Worm (Caenorhabditis elegans) whole organism, mixed stage, embryonic: ENCODE results near the gene T27E4.1.

Experiments used
- nhr-237 ChIP-seq: fragments of 150-350 bp; optimal IDR thresholded peaks from 2 replicates; lab custom pipeline; 2014; ENCODE audit warnings: missing biosample characterization, missing genetic modification characterization
- snpc-4 ChIP-seq: fragments of 150-350 bp; optimal IDR thresholded peaks from 2 replicates; lab custom pipeline; 2014; ENCODE audit warnings: missing biosample characterization, missing genetic modification characterization

DNA sequence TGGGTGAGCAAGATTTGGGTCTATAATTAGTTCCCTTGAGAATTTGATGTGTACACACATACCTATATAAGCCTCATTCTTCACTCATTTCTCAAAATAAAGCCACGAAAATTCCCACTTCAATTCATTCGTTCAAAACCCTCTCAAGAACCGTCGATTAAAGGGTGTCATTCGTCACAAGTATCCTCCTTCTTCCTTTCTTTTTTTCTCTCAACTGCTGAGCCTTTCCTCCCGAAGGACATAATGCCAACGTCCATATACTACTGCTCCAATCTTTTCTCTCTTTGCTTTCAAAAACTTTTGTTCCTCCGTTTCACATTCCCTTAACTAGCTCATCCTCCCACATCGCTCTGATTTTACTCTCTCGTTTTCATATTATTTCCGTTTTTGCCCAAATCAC lies at the start of gene T27E4.1:
- no peak for TF ChIP-seq snpc-4
- no peak for TF ChIP-seq nhr-237 (tag; lab: Kevin White, UChicago)
